Worm (Caenorhabditis elegans): ENCODE data around the gene ugt-20.
A peak's percentile ranks its signal among the peaks of the same experiment; 100 is the strongest.

Gene ugt-20

DNA sequence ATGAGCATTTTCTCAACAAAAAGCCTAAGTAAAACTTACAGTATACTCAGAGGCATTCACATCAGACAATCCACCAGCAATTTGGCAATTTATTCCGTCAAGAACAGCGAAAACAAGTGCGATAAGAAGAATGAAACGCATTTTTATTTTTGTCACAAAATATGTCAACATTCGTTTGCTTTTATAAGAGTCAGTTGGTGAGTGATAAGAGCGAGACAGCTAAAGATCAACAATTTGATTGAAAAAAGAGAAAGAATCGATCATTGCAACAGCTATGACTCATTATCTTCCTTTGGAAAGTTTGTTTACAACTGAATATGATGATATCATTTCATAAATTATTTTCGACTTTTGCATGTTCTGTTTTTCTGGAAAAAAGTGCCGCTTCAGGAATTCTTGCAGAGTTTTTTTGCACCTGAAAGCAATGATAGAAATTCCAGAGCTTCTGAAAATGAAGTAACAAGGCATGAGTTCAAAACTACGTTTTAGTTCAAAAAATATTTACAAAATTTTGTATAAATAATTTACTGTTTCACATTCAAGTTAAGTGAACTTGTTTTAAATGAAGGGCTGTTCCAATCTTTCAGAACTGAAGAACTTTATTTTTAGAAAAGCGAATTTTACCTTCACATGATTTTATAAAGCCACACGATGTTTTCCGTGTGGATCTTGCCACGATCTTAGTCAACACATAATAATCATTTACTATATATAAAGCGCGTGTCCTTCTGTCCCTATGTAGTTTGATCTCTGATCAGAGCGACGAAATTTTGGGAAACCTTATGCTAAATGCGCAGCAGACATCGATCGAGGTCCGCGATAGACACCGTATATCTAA, 10.3 kb upstream of the ugt-20 start, which contains the start of gene cpi-1:
Gene cpi-1, minus strand, starts transcription at position 204 of the 838 bp plus-strand sequence.
- TF ChIP-seq nhr-80 (tag; optimal IDR thresholded peaks at IDR 0.05) (peak; percentile 30), nhr-120 (GFP tag; IDR thresholded peaks at IDR 0.05) (no peak), nhr-179 (tag; optimal IDR thresholded peaks at IDR 0.05) (no peak), mel-28 (tag; optimal IDR thresholded peaks at IDR 0.05; ENCODE audit: borderline replicate concordance) (no peak), somi-1 (GFP tag; optimal IDR thresholded peaks at IDR 0.05) (no peak), T26A5.8 (tag; optimal IDR thresholded peaks at IDR 0.05) (no peak), sea-2 (GFP tag; IDR thresholded peaks at IDR 0.05) (no peak), nhr-27 (tag; optimal IDR thresholded peaks at IDR 0.05) (no peak), pbrm-1 (GFP tag; IDR thresholded peaks at IDR 0.05) (peak; percentile 40; the same call in 1 of the 2 replicates), Y79H2A.3 (GFP tag; conservative IDR thresholded peaks at IDR 0.05) (no peak), mes-4 (tag; optimal IDR thresholded peaks at IDR 0.05) (no peak), F49E8.2 (tag; optimal IDR thresholded peaks at IDR 0.05; ENCODE audit: insufficient read depth) (no peak), ekl-4 (GFP tag; IDR thresholded peaks at IDR 0.05) (no peak), B0035.1 (tag; optimal IDR thresholded peaks at IDR 0.05) (no peak), F39B2.1 (GFP tag; IDR thresholded peaks at IDR 0.05) (no peak), F23B12.7 (tag; optimal IDR thresholded peaks at IDR 0.05; ENCODE audit: insufficient read depth) (peak; percentile 25), nfyb-1 (GFP tag; IDR thresholded peaks at IDR 0.05) (no peak), atf-7 (tag; optimal IDR thresholded peaks at IDR 0.05) (no peak), C17E4.6 (GFP tag; IDR thresholded peaks at IDR 0.05) (no peak), hmg-1.2 (GFP tag; IDR thresholded peaks at IDR 0.05) (peak; percentile 47), attf-6 (GFP tag; IDR thresholded peaks at IDR 0.05) (peak; percentile 54; the same call in 1 of the 2 replicates), snpc-1.1 (tag; optimal IDR thresholded peaks at IDR 0.05; ENCODE audit: insufficient read depth) (no peak), F55B11.4 (tag; optimal IDR thresholded peaks at IDR 0.05; ENCODE audit: borderline replicate concordance, insufficient read depth) (no peak), F33H1.4 (GFP tag; IDR thresholded peaks at IDR 0.05) (no peak), F37B4.10 (GFP tag; IDR thresholded peaks at IDR 0.05) (no peak), fkh-3 (tag; optimal IDR thresholded peaks at IDR 0.05) (no peak), sdz-38 (tag; optimal IDR thresholded peaks at IDR 0.05) (no peak), mxl-1 (tag; optimal IDR thresholded peaks at IDR 0.05) (no peak), lin-40 (tag; optimal IDR thresholded peaks at IDR 0.05) (peak; percentile 10), rec-8 (tag; optimal IDR thresholded peaks at IDR 0.05) (no peak), lin-35 (GFP tag; optimal IDR thresholded peaks at IDR 0.05) (no peak), snpc-4 (GFP tag; optimal IDR thresholded peaks at IDR 0.05) (no peak), snpc-4 (tag; optimal IDR thresholded peaks at IDR 0.05) (peak in 3 of 4 experiments; percentile 34 to 88 (median 56)), zim-3 (tag; optimal IDR thresholded peaks at IDR 0.05) (no peak)

DNA sequence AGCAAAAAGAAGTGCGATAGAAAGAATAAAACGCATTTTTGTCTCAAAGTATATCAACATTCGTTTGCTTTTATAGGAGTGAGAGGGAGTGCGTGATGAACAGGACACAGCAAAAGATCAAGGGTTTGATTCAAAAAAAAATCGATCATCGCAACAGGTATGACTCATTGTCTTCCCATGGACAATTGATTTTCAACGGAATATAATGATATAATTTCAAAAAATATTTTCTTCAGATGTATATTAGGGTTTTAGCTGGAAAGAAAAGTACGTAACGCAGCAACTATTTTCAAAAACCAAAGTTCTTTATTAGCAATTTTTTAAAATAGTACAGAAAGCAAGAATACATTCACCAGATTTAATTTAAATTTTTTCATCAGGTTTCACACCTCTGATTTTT, 8.9 kb upstream of the ugt-20 start, which contains the start of gene K08B4.7:
Gene K08B4.7, minus strand, starts transcription at position 101 of the 400 bp plus-strand sequence.
- TF ChIP-seq ceh-100 (GFP tag; IDR thresholded peaks at IDR 0.05) (no peak), B0336.3 (GFP tag; IDR thresholded peaks at IDR 0.05) (no peak), attf-3 (GFP tag; conservative IDR thresholded peaks at IDR 0.05) (no peak), F55B11.4 (tag; optimal IDR thresholded peaks at IDR 0.05; ENCODE audit: borderline replicate concordance, insufficient read depth) (no peak), Y67H2A.10 (GFP tag; conservative IDR thresholded peaks at IDR 0.05) (no peak), ceh-27 (GFP tag; optimal IDR thresholded peaks at IDR 0.05) (no peak), unc-62 (GFP tag; optimal IDR thresholded peaks at IDR 0.05) (no peak), athp-1 (tag; optimal IDR thresholded peaks at IDR 0.05) (no peak), F23B12.7 (tag; optimal IDR thresholded peaks at IDR 0.05; ENCODE audit: insufficient read depth) (no peak), dpff-1 (tag; optimal IDR thresholded peaks at IDR 0.05) (no peak), xnd-1 (tag; optimal IDR thresholded peaks at IDR 0.05) (no peak), pbrm-1 (GFP tag; IDR thresholded peaks at IDR 0.05) (no peak), egrh-3 (GFP tag; IDR thresholded peaks at IDR 0.05) (no peak), rpc-1 (optimal IDR thresholded peaks at IDR 0.05) (no peak), rpc-1 (tag; optimal IDR thresholded peaks at IDR 0.05) (no peak)
